Worm (Caenorhabditis elegans): ENCODE measurements around the gene F10E9.1.

ce11 chrIII:8281310-8281709 is 41.7 kb upstream of the F10E9.1 start:
- TF ChIP-seq nhr-28 (tag; optimal IDR thresholded peaks at IDR 0.05) (no peak), unc-62 (GFP tag; optimal IDR thresholded peaks at IDR 0.05) (no peak), nhr-12 (tag; optimal IDR thresholded peaks at IDR 0.05) (no peak), pha-4 (tag; optimal IDR thresholded peaks at IDR 0.05) (no peak)
